Worm (Caenorhabditis elegans) whole organism, L1 larva: ENCODE data around the gene T13H5.8.

Experiments used
- blmp-1 ChIP-seq: fragments of 150-350 bp; optimal IDR thresholded peaks from 2 replicates; lab custom pipeline; 2014; ENCODE audit warnings: missing biosample characterization, missing genetic modification characterization
- fkh-10 ChIP-seq: sonication (generic microtip); optimal IDR thresholded peaks from 2 replicates; lab custom pipeline; 2017; ENCODE audit warnings: missing biosample characterization, missing genetic modification reagents, missing genetic modification characterization
- lin-15B ChIP-seq: fragments of 150-350 bp; sonication (generic microtip); optimal IDR thresholded peaks from 3 replicates; lab custom pipeline; 2014; ENCODE audit warnings: missing biosample characterization, missing genetic modification characterization
- lsy-2 ChIP-seq, 2 experiments: fragments of 150-350 bp; optimal IDR thresholded peaks; 2 replicates each; lab custom pipeline; 2014; ENCODE audit warnings: missing biosample characterization in 2 of 2, missing genetic modification characterization in 2 of 2
- sox-4 ChIP-seq: sonication (generic microtip); optimal IDR thresholded peaks from 2 replicates; lab custom pipeline; 2016; ENCODE audit warnings: missing genetic modification characterization, missing compliant biosample characterization
- unc-62 ChIP-seq: fragments of 150-350 bp; optimal IDR thresholded peaks from 2 replicates; lab custom pipeline; 2014; ENCODE audit warnings: missing biosample characterization, missing genetic modification reagents, missing genetic modification characterization
- unc-86 ChIP-seq: sonication (generic microtip); optimal IDR thresholded peaks from 2 replicates; lab custom pipeline; 2016; ENCODE audit warnings: missing genetic modification characterization, missing compliant biosample characterization
- ztf-11 ChIP-seq, 2 experiments: sonication (generic microtip); optimal IDR thresholded peaks; 2 replicates each; lab custom pipeline; 2016 to 2017; ENCODE audit warnings: missing genetic modification characterization in 2 of 2, missing biosample characterization in 1 of 2, missing compliant biosample characterization in 1 of 2
- ztf-4 ChIP-seq: fragments of 150-350 bp; optimal IDR thresholded peaks from 2 replicates; lab custom pipeline; 2014; ENCODE audit warnings: missing biosample characterization, missing genetic modification characterization

DNA sequence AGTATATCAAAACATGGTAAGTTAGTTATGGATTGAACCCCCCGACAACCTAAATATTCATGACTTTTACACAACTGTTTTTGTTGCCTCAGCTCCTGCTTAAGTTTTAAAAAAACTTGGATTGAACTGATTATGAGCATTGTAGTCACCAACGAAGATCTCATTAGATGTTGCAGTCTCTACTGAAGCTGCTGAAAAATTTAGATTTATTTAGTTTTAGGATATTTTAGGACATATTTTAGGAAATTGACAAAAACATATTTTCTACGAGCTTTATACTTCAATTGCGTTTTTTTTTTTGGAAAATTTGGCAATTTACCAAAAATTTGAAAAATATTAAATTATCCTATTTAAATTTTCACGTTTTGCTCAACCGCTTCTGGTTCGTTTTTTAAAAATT lies 43.7 kb downstream of the T13H5.8 start, which contains the start of gene F54C9.14:
- TF ChIP-seq lsy-2 (tag; optimal IDR thresholded peaks at IDR 0.05; lab: Kevin White, UChicago) = no peak
- no peak for TF ChIP-seq lin-15B
- no peak for TF ChIP-seq unc-86 (tag; lab: Kevin White, UChicago)
- no peak for TF ChIP-seq unc-62 (GFP tag; lab: Kevin White, UChicago)
- TF ChIP-seq sox-4 (tag; lab: Kevin White, UChicago) = no peak
- TF ChIP-seq ztf-11 (tag; optimal IDR thresholded peaks at IDR 0.05; lab: Kevin White, UChicago) = no peak
- no peak for TF ChIP-seq ztf-4 (tag; lab: Kevin White, UChicago)
- no peak for TF ChIP-seq fkh-10 (GFP tag; lab: Kevin White, UChicago)
- TF ChIP-seq blmp-1 (tag; lab: Kevin White, UChicago) = no peak
